Worm (Caenorhabditis elegans) whole organism, L4/young adult: ENCODE measurements around the gene R07E3.7.

Source experiments
- dao-5 ChIP-seq: sonication (generic microtip); optimal IDR thresholded peaks from 2 replicates; lab custom pipeline; 2016; ENCODE audit warnings: missing genotype, missing genetic modification characterization, moderate library complexity, missing compliant biosample characterization
- him-1 ChIP-seq: sonication (generic microtip); optimal IDR thresholded peaks from 2 replicates; lab custom pipeline; 2016; ENCODE audit warnings: missing genotype, missing genetic modification reagents, missing genetic modification characterization, missing compliant biosample characterization

ce11 chrX:10332035-10332614 lies 23.4 kb downstream of the R07E3.7 start:
- TF ChIP-seq him-1 (tag; lab: Kevin White, UChicago) (no peak), dao-5 (tag; lab: Kevin White, UChicago) (no peak)
